Worm (Caenorhabditis elegans): Measurements from ENCODE around the gene F46C8.3.
A peak's percentile ranks its signal among the peaks of the same experiment; 100 is the strongest.

The F46C8.3 gene

DNA sequence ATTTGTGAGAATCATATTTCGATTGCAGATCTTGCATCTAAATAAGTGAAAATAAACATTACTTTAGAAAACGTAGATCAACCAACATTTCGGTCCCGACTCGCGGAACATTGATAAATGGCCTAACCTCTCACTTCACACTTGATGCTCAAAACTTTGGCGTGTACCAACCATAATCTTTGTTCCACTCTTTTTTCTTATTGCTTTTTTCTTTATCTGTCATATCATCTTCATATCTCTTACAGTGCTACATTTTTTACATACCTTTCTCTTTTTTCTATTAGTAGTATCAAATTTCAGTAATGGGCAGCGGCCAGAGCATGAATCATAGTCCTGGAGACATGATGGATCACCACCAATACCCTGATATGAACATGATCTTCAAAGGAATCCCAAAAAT is at the start of gene F46C8.3:
Gene F46C8.3 (plus strand): TSS at position 301 of the 400 bp plus-strand sequence.
- TF ChIP-seq F13C5.2 (tag; optimal IDR thresholded peaks at IDR 0.05) (no peak), hnd-1 (tag; optimal IDR thresholded peaks at IDR 0.05) (no peak), aly-1 (tag; optimal IDR thresholded peaks at IDR 0.05) (no peak), hmg-4 (GFP tag; optimal IDR thresholded peaks at IDR 0.05) (no peak), tra-4 (tag; optimal IDR thresholded peaks at IDR 0.05) (no peak), ama-1 (optimal IDR thresholded peaks at IDR 0.05) (no peak), tbx-37 (GFP tag; conservative IDR thresholded peaks at IDR 0.05) (no peak), tbx-11 (GFP tag; IDR thresholded peaks at IDR 0.05) (no peak), sea-1 (GFP tag; conservative IDR thresholded peaks at IDR 0.05) (no peak), ceh-13 (GFP tag; optimal IDR thresholded peaks at IDR 0.05) (no peak), B0310.2 (tag; optimal IDR thresholded peaks at IDR 0.05) (no peak), pes-1 (GFP tag; IDR thresholded peaks at IDR 0.05) (no peak), hmbx-1 (tag; optimal IDR thresholded peaks at IDR 0.05) (no peak), ceh-36 (tag; optimal IDR thresholded peaks at IDR 0.05) (no peak), flt-1 (GFP tag; IDR thresholded peaks at IDR 0.05) (no peak), scrt-1 (GFP tag; IDR thresholded peaks at IDR 0.05) (no peak), ets-7 (tag; optimal IDR thresholded peaks at IDR 0.05) (no peak)

DNA sequence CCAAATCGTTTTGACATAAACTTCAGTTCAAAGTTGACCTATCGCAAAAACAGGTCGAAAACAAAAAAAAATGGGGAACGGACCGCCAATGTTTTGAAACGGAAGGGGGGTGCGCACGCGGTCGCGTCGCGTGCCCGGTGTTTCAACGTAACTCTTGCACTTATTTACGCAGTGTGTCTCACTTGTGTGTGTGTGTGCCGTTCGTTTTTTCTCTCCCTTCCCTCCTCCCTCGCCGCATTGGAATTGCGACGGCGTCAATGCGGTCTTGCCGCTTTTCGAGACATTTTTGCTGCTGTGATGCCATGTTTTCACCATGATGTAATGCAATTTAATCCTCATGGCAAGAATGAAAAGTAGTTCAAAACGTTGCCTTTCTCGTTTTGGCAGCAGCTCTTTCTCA is 46.9 kb upstream of the F46C8.3 start:
- TF ChIP-seq hmbx-1 (tag; optimal IDR thresholded peaks at IDR 0.05) (no peak), flt-1 (GFP tag; IDR thresholded peaks at IDR 0.05) (no peak), sea-1 (GFP tag; conservative IDR thresholded peaks at IDR 0.05) (no peak), ceh-13 (GFP tag; optimal IDR thresholded peaks at IDR 0.05) (no peak), ets-7 (tag; optimal IDR thresholded peaks at IDR 0.05) (peak; percentile 61), F13C5.2 (tag; optimal IDR thresholded peaks at IDR 0.05) (no peak), tra-4 (tag; optimal IDR thresholded peaks at IDR 0.05) (no peak), hmg-4 (GFP tag; optimal IDR thresholded peaks at IDR 0.05) (peak; percentile 39), aly-1 (tag; optimal IDR thresholded peaks at IDR 0.05) (no peak), tbx-37 (GFP tag; conservative IDR thresholded peaks at IDR 0.05) (no peak), ama-1 (optimal IDR thresholded peaks at IDR 0.05) (no peak), B0310.2 (tag; optimal IDR thresholded peaks at IDR 0.05) (no peak), pes-1 (GFP tag; IDR thresholded peaks at IDR 0.05) (no peak), scrt-1 (GFP tag; IDR thresholded peaks at IDR 0.05) (no peak), ceh-36 (tag; optimal IDR thresholded peaks at IDR 0.05) (peak; percentile 28), hnd-1 (tag; optimal IDR thresholded peaks at IDR 0.05) (no peak), tbx-11 (GFP tag; IDR thresholded peaks at IDR 0.05) (0 out of 2 replicates have a peak, but pooled peaks have one; percentile 46)

DNA sequence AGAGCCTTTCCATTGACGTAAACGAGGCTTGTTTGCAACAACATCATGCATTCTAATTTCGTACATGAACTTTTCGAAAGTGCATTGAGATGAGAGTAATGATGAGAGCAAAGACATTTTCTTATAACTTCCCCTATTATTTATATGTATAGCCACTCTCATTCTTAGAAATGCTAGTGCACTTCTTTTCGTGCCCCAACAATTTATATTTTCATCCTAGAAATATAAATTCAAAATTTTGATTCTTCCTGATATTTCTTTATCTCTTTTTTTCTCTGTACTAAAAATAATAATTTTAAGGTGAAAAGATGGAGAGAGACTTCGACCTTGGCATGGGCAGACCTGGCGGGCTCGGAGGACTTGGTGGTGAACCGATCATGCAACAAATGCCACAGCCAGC is 46.4 kb upstream of the F46C8.3 start, which contains the start of gene mek-1:
Gene mek-1 (plus strand): TSS at position 301 of the 400 bp plus-strand sequence.
- TF ChIP-seq pes-1 (GFP tag; IDR thresholded peaks at IDR 0.05) (no peak), aly-1 (tag; optimal IDR thresholded peaks at IDR 0.05) (no peak)

DNA sequence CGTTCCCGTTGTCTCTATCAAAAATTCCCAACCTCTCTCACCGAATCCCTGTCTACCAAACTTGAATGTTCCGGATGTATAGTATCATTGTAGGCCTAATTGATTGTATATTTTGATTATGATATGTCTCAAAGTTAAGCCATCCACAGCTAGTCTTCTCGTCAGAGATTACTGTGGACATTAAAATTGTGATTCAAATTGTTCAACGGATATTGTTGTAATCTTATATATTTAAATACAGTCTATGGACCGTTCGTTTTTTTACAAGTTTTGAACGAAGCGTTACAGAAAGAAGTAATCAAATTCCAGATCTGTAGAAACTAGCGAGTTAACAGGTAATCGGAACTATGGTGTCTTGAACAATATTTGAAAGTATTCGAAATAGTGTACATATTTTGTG is 44.6 kb upstream of the F46C8.3 start, which contains the start of gene F48E3.9:
Gene F48E3.9 (plus strand): TSS at position 301 of the 400 bp plus-strand sequence.
- no peak for TF ChIP-seq ama-1 (optimal IDR thresholded peaks at IDR 0.05)
- no peak for TF ChIP-seq scrt-1 (GFP tag; IDR thresholded peaks at IDR 0.05)
- TF ChIP-seq flt-1 (GFP tag; IDR thresholded peaks at IDR 0.05): no peak
- TF ChIP-seq sea-1 (GFP tag; conservative IDR thresholded peaks at IDR 0.05): no peak
- no peak for TF ChIP-seq hnd-1 (tag; optimal IDR thresholded peaks at IDR 0.05)
- no peak for TF ChIP-seq aly-1 (tag; optimal IDR thresholded peaks at IDR 0.05)
- TF ChIP-seq B0310.2 (tag; optimal IDR thresholded peaks at IDR 0.05): no peak
- no peak for TF ChIP-seq tra-4 (tag; optimal IDR thresholded peaks at IDR 0.05)
- TF ChIP-seq tbx-11 (GFP tag; IDR thresholded peaks at IDR 0.05): no peak
- no peak for TF ChIP-seq ceh-13 (GFP tag; optimal IDR thresholded peaks at IDR 0.05)
- TF ChIP-seq ceh-36 (tag; optimal IDR thresholded peaks at IDR 0.05): no peak
- no peak for TF ChIP-seq hmg-4 (GFP tag; optimal IDR thresholded peaks at IDR 0.05)
- no peak for TF ChIP-seq tbx-37 (GFP tag; conservative IDR thresholded peaks at IDR 0.05)
- TF ChIP-seq ets-7 (tag; optimal IDR thresholded peaks at IDR 0.05): no peak
- TF ChIP-seq hmbx-1 (tag; optimal IDR thresholded peaks at IDR 0.05): no peak

DNA sequence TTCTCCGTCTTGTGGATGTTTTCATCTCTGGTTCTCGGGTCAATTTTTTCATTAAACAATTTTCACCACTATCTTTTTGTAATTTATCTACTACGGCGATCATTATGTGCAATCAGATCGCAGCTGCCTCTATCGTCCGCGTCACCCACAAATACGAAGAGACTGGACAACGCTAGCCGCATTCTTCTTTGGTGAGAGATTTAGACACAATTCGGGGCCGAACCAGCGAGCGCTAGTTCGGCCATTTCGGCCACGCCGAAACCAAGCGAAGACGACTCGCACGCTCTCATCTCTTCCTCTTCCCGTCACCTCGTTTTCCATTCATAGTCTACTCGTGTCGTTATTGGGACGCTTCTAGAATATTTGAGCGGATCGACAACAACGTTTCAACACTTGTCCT is 39.6 kb upstream of the F46C8.3 start, which contains the start of gene gly-12:
Gene gly-12 (plus strand): TSS at position 117 of the 400 bp plus-strand sequence.
- TF ChIP-seq hmbx-1 (tag; optimal IDR thresholded peaks at IDR 0.05) (no peak), hmg-4 (GFP tag; optimal IDR thresholded peaks at IDR 0.05) (peak; percentile 69), aly-1 (tag; optimal IDR thresholded peaks at IDR 0.05) (peak; percentile 17), flt-1 (GFP tag; IDR thresholded peaks at IDR 0.05) (no peak), pes-1 (GFP tag; IDR thresholded peaks at IDR 0.05) (no peak)

DNA sequence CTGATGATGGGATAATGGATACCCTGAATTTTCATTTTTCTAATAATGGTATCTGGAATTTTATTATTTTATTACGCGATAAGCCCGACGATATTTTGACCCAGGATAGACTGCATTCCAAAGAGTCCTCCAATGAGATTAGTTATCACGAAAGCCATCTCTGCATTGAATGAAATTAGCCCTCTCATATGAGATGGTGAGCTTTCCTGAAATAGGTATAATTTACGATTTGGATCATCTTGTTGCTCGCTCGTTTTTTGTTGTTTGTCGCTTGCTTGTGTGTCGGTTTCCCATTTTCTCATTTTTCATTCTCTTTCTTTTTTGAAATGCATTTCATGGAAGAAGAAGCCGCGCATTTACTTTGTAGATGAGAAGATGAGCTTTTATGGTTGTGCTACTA is 33.9 kb upstream of the F46C8.3 start:
- TF ChIP-seq sea-1 (GFP tag; conservative IDR thresholded peaks at IDR 0.05) (no peak), hmg-4 (GFP tag; optimal IDR thresholded peaks at IDR 0.05) (no peak)

DNA sequence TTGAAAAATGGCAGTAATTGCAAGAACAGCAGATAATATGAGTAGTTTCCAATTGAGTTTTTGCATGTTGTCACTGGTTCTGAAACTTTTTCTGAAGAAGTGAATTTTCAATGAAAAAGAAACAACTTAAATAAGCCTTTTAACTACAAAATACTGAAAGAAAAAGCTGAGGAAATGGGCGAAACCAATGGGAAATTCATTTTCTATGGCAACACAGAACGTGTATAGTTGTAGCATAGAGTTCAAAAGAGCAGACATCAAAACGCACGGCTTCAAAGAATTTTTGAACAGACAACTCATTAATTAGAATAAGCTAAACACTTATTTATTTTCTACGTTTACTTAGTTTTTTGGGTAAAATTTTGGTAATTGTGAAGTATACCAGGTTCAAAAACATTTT is 32.4 kb upstream of the F46C8.3 start, which contains the start of gene F48E3.2:
Gene F48E3.2 (minus strand): TSS at position 101 of the 400 bp plus-strand sequence.
- no peak for TF ChIP-seq sea-1 (GFP tag; conservative IDR thresholded peaks at IDR 0.05)

DNA sequence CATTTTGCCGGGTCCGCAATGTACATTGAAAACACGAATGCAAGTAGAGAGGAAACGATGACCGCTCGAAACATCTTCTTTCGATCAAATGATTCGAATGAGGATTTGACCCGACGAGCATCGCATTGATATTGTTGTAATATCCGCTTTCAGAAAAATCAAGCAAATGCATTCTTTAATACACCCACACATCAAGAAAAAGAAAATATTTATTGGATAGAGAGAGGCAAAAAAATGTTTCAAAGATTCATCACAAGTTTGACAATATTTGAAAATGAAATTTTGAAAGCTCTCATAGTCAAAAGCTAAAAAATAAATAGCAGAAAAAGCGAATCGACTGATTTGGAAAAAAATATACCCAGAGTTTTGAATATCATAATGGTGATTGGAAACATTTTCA is 29.9 kb upstream of the F46C8.3 start, which contains the start of gene try-14:
Gene try-14 (minus strand): TSS at position 101 of the 400 bp plus-strand sequence.
- TF ChIP-seq ama-1 (optimal IDR thresholded peaks at IDR 0.05): no peak
- TF ChIP-seq pes-1 (GFP tag; IDR thresholded peaks at IDR 0.05): no peak
- no peak for TF ChIP-seq ceh-13 (GFP tag; optimal IDR thresholded peaks at IDR 0.05)
- TF ChIP-seq hnd-1 (tag; optimal IDR thresholded peaks at IDR 0.05): no peak
- TF ChIP-seq ceh-36 (tag; optimal IDR thresholded peaks at IDR 0.05): no peak
- no peak for TF ChIP-seq flt-1 (GFP tag; IDR thresholded peaks at IDR 0.05)
- no peak for TF ChIP-seq tra-4 (tag; optimal IDR thresholded peaks at IDR 0.05)
- no peak for TF ChIP-seq hmg-4 (GFP tag; optimal IDR thresholded peaks at IDR 0.05)
- no peak for TF ChIP-seq sea-1 (GFP tag; conservative IDR thresholded peaks at IDR 0.05)
- TF ChIP-seq F13C5.2 (tag; optimal IDR thresholded peaks at IDR 0.05): no peak
- no peak for TF ChIP-seq aly-1 (tag; optimal IDR thresholded peaks at IDR 0.05)

Measured in whole organism, early embryonic.